Fruit fly (Drosophila melanogaster) whole organism, adult: ENCODE measurements around the gene CG11109.

Experiments used
- CG11617 ChIP-seq: fragments of 200-800 bp; sonication (Bioruptor generic); optimal IDR thresholded peaks from 2 replicates; lab custom pipeline; 2017; ENCODE audit warnings: mild to moderate bottlenecking, missing biosample characterization, missing genetic modification reagents, missing genetic modification characterization
- CG12768 ChIP-seq: fragments of 200-800 bp; sonication (Bioruptor generic); optimal IDR thresholded peaks from 2 replicates; lab custom pipeline; 2017; ENCODE audit warnings: missing biosample characterization, missing genetic modification characterization, mild to moderate bottlenecking, moderate library complexity, missing genetic modification reagents
- CG7045 ChIP-seq: fragments of 200-800 bp; sonication (Bioruptor generic); optimal IDR thresholded peaks from 2 replicates; lab custom pipeline; 2017; ENCODE audit warnings: missing biosample characterization, mild to moderate bottlenecking, missing genetic modification characterization
- Clk ChIP-seq: fragments of 200-800 bp; sonication (Bioruptor generic); optimal IDR thresholded peaks from 2 replicates; lab custom pipeline; 2017; ENCODE audit warnings: missing biosample characterization, missing genetic modification characterization
- Crg-1 ChIP-seq: fragments of 200-800 bp; sonication (Bioruptor generic); optimal IDR thresholded peaks from 2 replicates; lab custom pipeline; 2016; ENCODE audit warnings: missing biosample characterization, missing genetic modification characterization
- Hr96 ChIP-seq: fragments of 200-800 bp; sonication (Bioruptor generic); optimal IDR thresholded peaks from 2 replicates; lab custom pipeline; 2016; ENCODE audit warnings: missing biosample characterization, missing genetic modification characterization
- cic ChIP-seq: fragments of 200-800 bp; sonication (Bioruptor generic); optimal IDR thresholded peaks from 2 replicates; lab custom pipeline; 2017; ENCODE audit warnings: missing biosample characterization, mild to moderate bottlenecking, missing genetic modification characterization, moderate library complexity
- kay ChIP-seq: fragments of 200-800 bp; sonication (Bioruptor generic); peaks from one replicate; lab custom pipeline; 2016; ENCODE audit warnings: missing biosample characterization, missing genetic modification characterization, borderline replicate concordance
- ovo ChIP-seq: fragments of 200-800 bp; sonication (Bioruptor generic); optimal IDR thresholded peaks from 2 replicates; lab custom pipeline; 2016; ENCODE audit warnings: missing biosample characterization, missing genetic modification characterization
- tj ChIP-seq: fragments of 200-800 bp; sonication (Bioruptor generic); optimal IDR thresholded peaks from 3 replicates; lab custom pipeline; 2017; ENCODE audit warnings: missing biosample characterization, mild to moderate bottlenecking, missing genetic modification characterization, moderate library complexity

DNA sequence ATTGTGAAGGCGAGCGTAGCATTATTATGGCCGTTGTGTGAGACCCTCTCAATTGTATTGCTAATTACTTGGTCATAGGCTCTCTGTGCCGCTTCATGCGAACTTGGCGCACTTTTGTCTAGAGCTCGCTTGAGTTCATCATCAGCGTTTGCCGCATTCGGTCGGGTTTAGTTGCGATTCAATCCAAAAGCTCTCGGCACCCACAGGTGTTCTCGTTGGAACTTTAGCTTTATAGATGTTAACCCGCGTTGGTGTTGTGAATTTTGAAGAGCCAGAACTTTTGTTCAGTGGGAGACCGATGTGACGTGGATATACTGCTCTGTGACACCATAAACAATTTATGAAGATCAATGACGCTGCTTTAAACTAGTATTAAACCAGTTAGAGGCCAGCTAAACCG is 8.9 kb downstream of the CG11109 start, which contains the start of gene slif:
- TF ChIP-seq cic (GFP tag; lab: Kevin White, UChicago) (no peak), tj (no peak), ovo (GFP tag; lab: Kevin White, UChicago) (no peak), kay (GFP tag; lab: Kevin White, UChicago) (no peak), Hr96 (GFP tag; lab: Kevin White, UChicago) (no peak), CG7045 (no peak), Clk (no peak), CG12768 (GFP tag; lab: Kevin White, UChicago) (no peak), Crg-1 (no peak), CG11617 (GFP tag; lab: Kevin White, UChicago) (no peak)
